Worm (Caenorhabditis elegans) whole organism, L4 larva: Measurements from ENCODE around the gene leo-1.

Source experiments
- F49E8.2 ChIP-seq: sonication (generic microtip); optimal IDR thresholded peaks from 2 replicates; lab custom pipeline; 2016; ENCODE audit warnings: missing compliant biosample characterization, mild to moderate bottlenecking, missing genetic modification characterization, borderline replicate concordance
- ama-1 ChIP-seq: fragments of 150-350 bp; optimal IDR thresholded peaks from 2 replicates; lab custom pipeline; 2014; ENCODE audit warnings: inconsistent platforms, mixed read lengths
- nhr-237 ChIP-seq: sonication (generic microtip); optimal IDR thresholded peaks from 2 replicates; lab custom pipeline; 2017; ENCODE audit warnings: missing biosample characterization, missing genetic modification characterization
- snpc-4 ChIP-seq: fragments of 150-350 bp; optimal IDR thresholded peaks from 2 replicates; lab custom pipeline; 2014; ENCODE audit warnings: missing biosample characterization, missing genetic modification characterization

- TF ChIP-seq nhr-237 (no peak), F49E8.2 (tag; lab: Kevin White, UChicago) (no peak), ama-1 (lab: Kevin White, UChicago) (no peak), snpc-4 (tag; lab: Kevin White, UChicago) (no peak)
These were observed 30.6 kb upstream of the leo-1 start, which contains the start of gene klp-12 for ce11 chrIV:11359769-11360168.
